Worm (Caenorhabditis elegans): ENCODE data around the gene ZK813.1.
A peak's percentile ranks its signal among the peaks of the same experiment; 100 is the strongest.

DNA sequence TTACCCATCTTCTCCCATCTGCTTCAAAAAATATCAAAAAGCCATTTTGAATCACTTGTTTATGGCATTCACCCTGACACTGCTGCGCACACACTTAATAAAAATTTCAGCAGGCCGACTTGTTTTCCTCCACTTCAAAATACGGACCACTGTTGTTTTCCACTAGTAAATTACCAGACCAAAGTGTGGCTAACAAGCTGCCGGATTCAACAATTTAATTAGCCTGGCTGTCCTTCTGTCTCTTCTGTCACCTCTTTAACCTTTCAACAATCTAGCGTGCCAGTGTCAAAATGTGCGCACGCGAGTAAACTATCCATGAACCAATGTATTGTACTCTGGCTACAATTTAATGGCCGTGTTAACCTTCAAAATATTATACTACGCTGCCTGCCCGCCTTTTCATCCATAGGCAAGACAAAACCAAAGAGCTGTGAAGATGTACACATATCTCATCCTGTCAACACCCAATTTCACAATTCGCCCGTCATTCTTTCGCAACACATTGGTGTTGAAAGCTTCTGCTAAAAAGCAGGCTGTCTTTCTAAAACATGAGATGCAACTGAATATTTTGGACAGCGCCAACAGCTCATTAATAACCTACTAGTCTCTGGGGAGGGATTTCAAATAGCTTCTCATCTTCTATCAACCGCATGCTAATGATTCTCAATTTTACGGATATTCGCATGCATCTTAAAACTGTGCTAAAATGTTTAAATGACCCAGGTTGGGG lies 18.4 kb downstream of the ZK813.1 start:
- TF ChIP-seq pha-4 (tag; optimal IDR thresholded peaks at IDR 0.05) (no peak), flh-1 (GFP tag; optimal IDR thresholded peaks at IDR 0.05) (no peak), tbx-8 (GFP tag; optimal IDR thresholded peaks at IDR 0.05) (no peak), mep-1 (tag; optimal IDR thresholded peaks at IDR 0.05) (no peak), ztf-11 (tag; optimal IDR thresholded peaks at IDR 0.05) (no peak), cnd-1 (tag; optimal IDR thresholded peaks at IDR 0.05) (no peak), unc-62 (GFP tag; optimal IDR thresholded peaks at IDR 0.05) (peak; percentile 53), sem-2 (GFP tag; optimal IDR thresholded peaks at IDR 0.05) (no peak), ces-1 (GFP tag; optimal IDR thresholded peaks at IDR 0.05) (peak; percentile 80)
